Worm (Caenorhabditis elegans) whole organism, mixed stage, embryonic: ENCODE measurements around the gene nst-1.

Source experiments
- bed-3 ChIP-seq: fragments of 200-800 bp; sonication (Bioruptor generic); optimal IDR thresholded peaks from 3 replicates; lab custom pipeline; 2018; ENCODE audit warnings: mild to moderate bottlenecking, missing genetic modification characterization, moderate library complexity, missing compliant biosample characterization
- drap-1 ChIP-seq: fragments of 200-800 bp; sonication (Bioruptor generic); optimal IDR thresholded peaks from 3 replicates; lab custom pipeline; 2018; ENCODE audit warnings: mild to moderate bottlenecking, missing genetic modification characterization, missing compliant biosample characterization
- elt-1 ChIP-seq: sonication (generic microtip); optimal IDR thresholded peaks from 2 replicates; lab custom pipeline; 2017; ENCODE audit warnings: missing genetic modification characterization, mild to moderate bottlenecking, missing compliant biosample characterization, antibody characterized with exemption, moderate library complexity, borderline replicate concordance; ENCODE audit not compliant: insufficient read depth
- elt-3 ChIP-seq: fragments of 150-350 bp; optimal IDR thresholded peaks from 2 replicates; lab custom pipeline; 2014; ENCODE audit warnings: missing biosample characterization, missing genetic modification characterization
- pha-4 ChIP-seq: fragments of 150-350 bp; optimal IDR thresholded peaks from 2 replicates; lab custom pipeline; 2018; ENCODE audit warnings: missing biosample characterization, missing genetic modification reagents, missing genetic modification characterization
- snpc-4 ChIP-seq: fragments of 150-350 bp; optimal IDR thresholded peaks from 2 replicates; lab custom pipeline; 2014; ENCODE audit warnings: missing biosample characterization, missing genetic modification characterization

- TF ChIP-seq elt-3 (tag; lab: Kevin White, UChicago) (no peak), drap-1 (no peak), elt-1 (no peak), snpc-4 (tag; lab: Kevin White, UChicago) (no peak), pha-4 (tag; lab: Kevin White, UChicago) (no peak), bed-3 (GFP tag; lab: Kevin White, UChicago) (no peak)
Observed at ce11 chrII:8276057-8276456, 7.0 kb downstream of the nst-1 start, which contains the start of the genes gei-14 and slc-25A32.
